Worm (Caenorhabditis elegans): ENCODE data around the gene C40H1.8.

ce11 chrIII:9329266-9329665 lies 14.7 kb downstream of the C40H1.8 start, which contains the start of gene C40H1.3:
- TF ChIP-seq ceh-20 (GFP tag; IDR thresholded peaks at IDR 0.05) = no peak
- no peak for TF ChIP-seq zip-11 (GFP tag; IDR thresholded peaks at IDR 0.05)
- no peak for TF ChIP-seq unc-62 (GFP tag; optimal IDR thresholded peaks at IDR 0.05 in 1 of 2)
- TF ChIP-seq unc-62 (tag; optimal IDR thresholded peaks at IDR 0.05) = no peak
- no peak for TF ChIP-seq egl-27 (tag; optimal IDR thresholded peaks at IDR 0.05)
- TF ChIP-seq nhr-10 (tag; optimal IDR thresholded peaks at IDR 0.05) = no peak
- TF ChIP-seq nhr-28 (tag; optimal IDR thresholded peaks at IDR 0.05) = no peak
- no peak for TF ChIP-seq hlh-11 (tag; optimal IDR thresholded peaks at IDR 0.05)
- no peak for TF ChIP-seq nhr-77 (tag; optimal IDR thresholded peaks at IDR 0.05)
- no peak for TF ChIP-seq snpc-4 (tag; optimal IDR thresholded peaks at IDR 0.05)

Measured in whole organism, L4 larva.